Fruit fly (Drosophila melanogaster): ENCODE results near the gene vri.

vri gene

DNA sequence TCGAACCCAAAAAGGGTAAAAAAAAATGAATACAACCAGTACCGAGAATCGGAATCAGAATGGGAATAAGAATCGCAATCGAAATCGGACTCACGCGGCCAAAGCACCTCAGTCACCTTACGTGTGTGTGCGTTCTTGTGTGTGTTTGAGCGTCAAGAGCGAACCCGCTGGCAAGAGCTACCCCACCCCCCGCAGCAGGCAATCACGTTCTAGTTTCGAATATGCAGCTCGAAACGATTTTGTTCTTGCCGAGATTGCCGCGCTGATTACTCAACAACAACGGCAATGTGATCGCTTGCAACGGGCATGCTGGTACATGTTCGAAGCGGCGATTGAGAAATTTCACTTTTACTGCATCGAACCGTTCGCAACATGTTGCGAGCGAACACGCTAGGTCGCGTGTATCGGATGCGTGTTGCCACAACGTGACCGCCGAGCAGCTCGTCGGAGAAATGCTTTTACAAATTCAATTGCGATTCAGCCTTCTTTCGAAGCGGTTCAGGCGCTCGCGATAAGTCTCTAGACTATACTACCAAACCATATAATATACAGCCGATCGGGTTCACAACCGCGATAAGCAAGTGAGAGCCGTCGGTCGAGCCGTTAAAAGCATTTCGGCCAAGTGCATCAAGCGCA, 16.6 kb downstream of the vri start (continued):
- no peak for TF ChIP-seq CG8319 (GFP tag; optimal IDR thresholded peaks at IDR 0.05)
- TF ChIP-seq CG6163 (GFP tag; IDR thresholded peaks at IDR 0.05), result peak; percentile 49; the same call in 2 of the 3 replicates
- TF ChIP-seq Met (GFP tag; optimal IDR thresholded peaks at IDR 0.05), result peak; percentile 41
- TF ChIP-seq lz (GFP tag; optimal IDR thresholded peaks at IDR 0.05), result peak; percentile 6
- no peak for TF ChIP-seq CG11294 (GFP tag; IDR thresholded peaks at IDR 0.05)
- TF ChIP-seq CG32006 (GFP tag; optimal IDR thresholded peaks at IDR 0.05), result no peak
- peak; percentile 64 for TF ChIP-seq dsx (GFP tag; optimal IDR thresholded peaks at IDR 0.05; ENCODE audit: poor library complexity, severe bottlenecking)
- TF ChIP-seq vri (GFP tag; optimal IDR thresholded peaks at IDR 0.05), result peak; percentile 100
- no peak for TF ChIP-seq Ets96B (tag; optimal IDR thresholded peaks at IDR 0.05)
- peak; percentile 9 for TF ChIP-seq net (GFP tag; optimal IDR thresholded peaks at IDR 0.05)

DNA sequence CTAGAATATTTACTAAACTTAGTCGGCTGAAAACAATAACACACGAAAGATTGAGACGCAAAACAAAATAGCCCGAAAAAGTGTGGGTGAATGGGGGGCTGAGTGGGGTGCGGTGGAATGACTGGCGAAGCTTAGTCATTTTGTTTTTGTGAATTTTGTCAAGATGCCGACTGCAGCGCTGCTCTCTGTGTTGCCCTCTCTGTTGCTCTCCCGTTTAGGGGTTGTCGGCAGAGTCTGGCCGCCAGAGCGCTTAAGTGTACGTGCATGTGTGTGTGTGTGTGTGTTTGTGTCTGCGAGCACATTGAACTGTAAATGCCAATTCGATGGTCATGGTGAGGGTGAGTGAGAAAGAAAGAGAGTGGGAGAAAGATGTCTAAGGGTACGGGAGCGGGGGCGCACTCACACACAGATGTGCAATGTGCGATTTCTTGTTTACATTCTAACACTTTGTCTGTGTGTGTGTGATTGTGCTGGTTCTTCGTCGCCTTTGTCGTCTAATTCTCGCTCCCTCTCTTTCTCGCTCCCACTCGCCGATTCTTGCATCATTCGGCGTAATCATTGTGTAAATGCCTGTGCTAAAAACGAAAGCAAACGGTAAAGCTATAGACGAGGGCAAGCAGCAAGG, 17.7 kb downstream of the vri start:
- TF ChIP-seq CG11902 (GFP tag; optimal IDR thresholded peaks at IDR 0.05) (no peak), CG11762 (GFP tag; optimal IDR thresholded peaks at IDR 0.05; ENCODE audit: insufficient read depth) (no peak), vri (GFP tag; optimal IDR thresholded peaks at IDR 0.05) (peak; percentile 100), achi (GFP tag; optimal IDR thresholded peaks at IDR 0.05) (no peak), pdm3 (GFP tag; optimal IDR thresholded peaks at IDR 0.05) (no peak), svp (GFP tag) (peak; percentile 83), CG3919 (GFP tag; optimal IDR thresholded peaks at IDR 0.05) (peak; percentile 32), Lpt (GFP tag; optimal IDR thresholded peaks at IDR 0.05) (peak; percentile 24), esn (GFP tag; optimal IDR thresholded peaks at IDR 0.05) (no peak), CG9139 (GFP tag; optimal IDR thresholded peaks at IDR 0.05) (no peak), fkh (GFP tag; optimal IDR thresholded peaks at IDR 0.05) (peak; percentile 87), net (GFP tag; optimal IDR thresholded peaks at IDR 0.05) (peak; percentile 34), CG4318 (GFP tag; optimal IDR thresholded peaks at IDR 0.05) (no peak), dac (GFP tag; optimal IDR thresholded peaks at IDR 0.05) (no peak), Smox (GFP tag; optimal IDR thresholded peaks at IDR 0.05) (no peak), Ets21C (GFP tag; optimal IDR thresholded peaks at IDR 0.05) (no peak), Hr4 (GFP tag; optimal IDR thresholded peaks at IDR 0.05) (no peak), dsx (GFP tag; optimal IDR thresholded peaks at IDR 0.05; ENCODE audit: poor library complexity, severe bottlenecking) (peak; percentile 60), CG6854 (GFP tag; optimal IDR thresholded peaks at IDR 0.05) (peak; percentile 60), Sox15 (GFP tag; optimal IDR thresholded peaks at IDR 0.05) (no peak), CG8319 (GFP tag; optimal IDR thresholded peaks at IDR 0.05) (no peak), CG15336 (GFP tag; IDR thresholded peaks at IDR 0.05) (no peak), CG7368 (GFP tag; optimal IDR thresholded peaks at IDR 0.05) (peak; percentile 21), CG6276 (GFP tag; optimal IDR thresholded peaks at IDR 0.05) (peak; percentile 14), CG3032 (tag; optimal IDR thresholded peaks at IDR 0.05) (no peak), CG31627 (GFP tag; optimal IDR thresholded peaks at IDR 0.05) (no peak), CG11294 (GFP tag; IDR thresholded peaks at IDR 0.05) (no peak), CG10631 (GFP tag; optimal IDR thresholded peaks at IDR 0.05) (no peak), Ets96B (tag; optimal IDR thresholded peaks at IDR 0.05) (no peak), CG34406 (GFP tag; optimal IDR thresholded peaks at IDR 0.05) (no peak), topi (GFP tag; optimal IDR thresholded peaks at IDR 0.05) (peak; percentile 10), Sox14 (GFP tag; optimal IDR thresholded peaks at IDR 0.05) (peak; percentile 79), Sox102F (GFP tag; optimal IDR thresholded peaks at IDR 0.05) (no peak), CG6808 (GFP tag; optimal IDR thresholded peaks at IDR 0.05) (no peak), fd59A (GFP tag; optimal IDR thresholded peaks at IDR 0.05) (no peak), Eip78C (GFP tag) (peak; percentile 73), CG1621 (tag; optimal IDR thresholded peaks at IDR 0.05) (no peak), Hr39 (GFP tag; optimal IDR thresholded peaks at IDR 0.05) (no peak), CG16779 (tag; optimal IDR thresholded peaks at IDR 0.05) (peak; percentile 30), CG8119 (GFP tag; IDR thresholded peaks at IDR 0.05) (no peak), spab (GFP tag; optimal IDR thresholded peaks at IDR 0.05) (no peak), CG6792 (GFP tag; optimal IDR thresholded peaks at IDR 0.05) (no peak), Hr38 (GFP tag; optimal IDR thresholded peaks at IDR 0.05) (no peak), OdsH (GFP tag; optimal IDR thresholded peaks at IDR 0.05) (no peak)
